Worm (Caenorhabditis elegans) whole organism, late embryonic: Measurements from ENCODE around the gene F35C5.1.
A peak's percentile ranks its signal among the peaks of the same experiment; 100 is the strongest.

ENCODE experiments used
- C08G9.2 ChIP-seq: sonication (generic microtip); optimal IDR thresholded peaks from 2 replicates; lab custom pipeline; 2016; ENCODE audit warnings: mild to moderate bottlenecking, missing genetic modification characterization, moderate library complexity, missing compliant biosample characterization
- C38D4.7 ChIP-seq: fragments of 200-800 bp; sonication (Bioruptor generic); optimal IDR thresholded peaks from 2 replicates; lab custom pipeline; 2018; ENCODE audit warnings: mild to moderate bottlenecking, missing genetic modification characterization, moderate library complexity, missing compliant biosample characterization
- Y22D7AL.16 ChIP-seq: sonication (generic microtip); optimal IDR thresholded peaks from 2 replicates; lab custom pipeline; 2016; ENCODE audit warnings: missing genetic modification characterization, missing compliant biosample characterization
- ceh-2 ChIP-seq: sonication (generic microtip); optimal IDR thresholded peaks from 2 replicates; lab custom pipeline; 2016; ENCODE audit warnings: missing genotype, missing genetic modification characterization, missing compliant biosample characterization
- ceh-24 ChIP-seq: sonication (generic microtip); optimal IDR thresholded peaks from 2 replicates; lab custom pipeline; 2016; ENCODE audit warnings: mild to moderate bottlenecking, missing genetic modification characterization, missing compliant biosample characterization
- ceh-30 ChIP-seq: fragments of 150-350 bp; optimal IDR thresholded peaks from 2 replicates; lab custom pipeline; 2014; ENCODE audit warnings: missing biosample characterization, missing genetic modification characterization
- ceh-31 ChIP-seq: sonication (generic microtip); optimal IDR thresholded peaks from 2 replicates; lab custom pipeline; 2016; ENCODE audit warnings: missing genetic modification characterization, missing compliant biosample characterization
- ceh-34 ChIP-seq: sonication (generic microtip); optimal IDR thresholded peaks from 2 replicates; lab custom pipeline; 2016; ENCODE audit warnings: mild to moderate bottlenecking, missing genetic modification characterization, missing compliant biosample characterization
- ceh-45 ChIP-seq: fragments of 200-800 bp; sonication (Bioruptor generic); IDR thresholded peaks from 2 replicates; pipeline ENCODE4 v1.3.6; 2022; ENCODE audit warnings: missing genetic modification reagents, missing genetic modification characterization, missing compliant biosample characterization
- ceh-6 ChIP-seq: fragments of 200-800 bp; sonication (Bioruptor generic); optimal IDR thresholded peaks from 2 replicates; lab custom pipeline; 2018; ENCODE audit warnings: mild to moderate bottlenecking, missing genetic modification characterization, missing compliant biosample characterization
- ceh-9 ChIP-seq: sonication (generic microtip); optimal IDR thresholded peaks from 2 replicates; lab custom pipeline; 2016; ENCODE audit warnings: mild to moderate bottlenecking, missing genetic modification characterization, inconsistent platforms, missing compliant biosample characterization
- che-1 ChIP-seq: sonication (generic microtip); optimal IDR thresholded peaks from 2 replicates; lab custom pipeline; 2016; ENCODE audit warnings: mild to moderate bottlenecking, missing genetic modification characterization, missing compliant biosample characterization
- ets-4 ChIP-seq: sonication (generic microtip); optimal IDR thresholded peaks from 2 replicates; lab custom pipeline; 2016; ENCODE audit warnings: missing genetic modification characterization, missing compliant biosample characterization
- fax-1 ChIP-seq: sonication (generic microtip); optimal IDR thresholded peaks from 2 replicates; lab custom pipeline; 2016; ENCODE audit warnings: missing genotype, missing genetic modification characterization, missing compliant biosample characterization
- fkh-6 ChIP-seq: sonication (generic microtip); optimal IDR thresholded peaks from 2 replicates; lab custom pipeline; 2016; ENCODE audit warnings: missing genetic modification characterization, missing compliant biosample characterization
- gmeb-2 ChIP-seq: sonication (generic microtip); optimal IDR thresholded peaks from 2 replicates; lab custom pipeline; 2016; ENCODE audit warnings: missing genetic modification characterization, inconsistent platforms, missing compliant biosample characterization
- hlh-13 ChIP-seq: fragments of 200-800 bp; sonication (Bioruptor generic); optimal IDR thresholded peaks from 2 replicates; lab custom pipeline; 2018; ENCODE audit warnings: mild to moderate bottlenecking, missing genetic modification characterization, missing compliant biosample characterization
- madf-2 ChIP-seq: sonication (generic microtip); optimal IDR thresholded peaks from 2 replicates; lab custom pipeline; 2017; ENCODE audit warnings: missing genetic modification characterization, missing compliant biosample characterization
- nfya-1 ChIP-seq: sonication (generic microtip); optimal IDR thresholded peaks from 2 replicates; lab custom pipeline; 2017; ENCODE audit warnings: missing genetic modification characterization, mild to moderate bottlenecking, missing compliant biosample characterization, antibody characterized with exemption, moderate library complexity
- nhr-232 ChIP-seq: sonication (generic microtip); optimal IDR thresholded peaks from 2 replicates; lab custom pipeline; 2016; ENCODE audit warnings: missing genetic modification characterization, missing compliant biosample characterization
- pag-3 ChIP-seq: sonication (generic microtip); optimal IDR thresholded peaks from 2 replicates; lab custom pipeline; 2016; ENCODE audit warnings: missing compliant biosample characterization, missing genetic modification characterization, borderline replicate concordance
- pat-9 ChIP-seq: fragments of 200-800 bp; sonication (Bioruptor generic); optimal IDR thresholded peaks from 2 replicates; lab custom pipeline; 2018; ENCODE audit warnings: mild to moderate bottlenecking, missing genetic modification characterization, moderate library complexity, missing compliant biosample characterization
- pha-2 ChIP-seq: sonication (generic microtip); optimal IDR thresholded peaks from 2 replicates; lab custom pipeline; 2017; ENCODE audit warnings: mild to moderate bottlenecking, missing genetic modification characterization, missing compliant biosample characterization
- pha-4 ChIP-seq: fragments of 150-350 bp; optimal IDR thresholded peaks from 2 replicates; lab custom pipeline; 2018; ENCODE audit warnings: missing biosample characterization, missing genetic modification reagents, missing genetic modification characterization
- pros-1 ChIP-seq: fragments of 150-350 bp; optimal IDR thresholded peaks from 2 replicates; lab custom pipeline; 2014; ENCODE audit warnings: missing biosample characterization, missing genetic modification reagents, missing genetic modification characterization
- ref-2 ChIP-seq: sonication (generic microtip); optimal IDR thresholded peaks from 2 replicates; lab custom pipeline; 2016; ENCODE audit warnings: missing genetic modification characterization, missing compliant biosample characterization
- rnt-1 ChIP-seq: sonication (generic microtip); optimal IDR thresholded peaks from 2 replicates; lab custom pipeline; 2016; ENCODE audit warnings: missing genetic modification characterization, missing compliant biosample characterization
- sox-2 ChIP-seq: fragments of 200-800 bp; sonication (Bioruptor generic); IDR thresholded peaks from 2 replicates; pipeline ENCODE4 v1.3.6; 2022; ENCODE audit warnings: missing genetic modification reagents, missing genetic modification characterization, missing compliant biosample characterization
- syd-9 ChIP-seq: sonication (generic microtip); optimal IDR thresholded peaks from 2 replicates; lab custom pipeline; 2016; ENCODE audit warnings: mild to moderate bottlenecking, missing genetic modification characterization, moderate library complexity, missing compliant biosample characterization
- tbx-2 ChIP-seq: sonication (generic microtip); optimal IDR thresholded peaks from 2 replicates; lab custom pipeline; 2016; ENCODE audit warnings: missing genetic modification characterization, missing compliant biosample characterization
- tbx-7 ChIP-seq: sonication (generic microtip); optimal IDR thresholded peaks from 2 replicates; lab custom pipeline; 2016; ENCODE audit warnings: missing genotype, missing genetic modification characterization, missing compliant biosample characterization
- unc-55 ChIP-seq: sonication (generic microtip); optimal IDR thresholded peaks from 2 replicates; lab custom pipeline; 2017; ENCODE audit warnings: missing biosample characterization, missing genetic modification reagents, missing genetic modification characterization
- zip-5 ChIP-seq: sonication (generic microtip); optimal IDR thresholded peaks from 2 replicates; lab custom pipeline; 2016; ENCODE audit warnings: missing genetic modification characterization, missing compliant biosample characterization

Gene F35C5.1

DNA sequence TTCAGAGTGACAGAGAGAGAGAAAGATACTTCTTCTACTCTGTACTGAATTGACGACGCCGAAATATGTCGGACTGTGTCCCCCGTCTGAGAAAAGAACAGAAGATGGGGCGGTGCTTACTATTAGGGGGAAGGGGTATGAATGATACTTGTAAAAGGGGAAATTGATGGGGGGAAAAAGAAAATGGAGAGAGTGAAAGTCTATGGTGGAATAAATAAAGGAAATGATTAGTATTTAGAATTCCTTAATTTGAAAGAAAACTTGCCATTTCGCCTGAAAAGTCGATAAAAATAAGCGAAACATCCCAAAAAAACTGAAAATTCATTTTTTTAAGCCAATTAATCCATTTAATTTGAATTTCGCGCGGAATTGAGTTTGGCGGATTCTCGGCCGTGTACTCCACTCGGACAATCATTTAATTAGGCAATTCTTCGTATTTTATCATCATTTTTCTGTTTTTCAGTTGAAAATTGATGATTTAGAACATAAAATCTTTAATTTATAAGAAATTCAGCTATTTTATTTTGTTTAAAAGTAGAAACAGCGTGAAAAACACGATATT lies 34.0 kb downstream of the F35C5.1 start, which contains the start of gene F35C5.12:
F35C5.12 (minus strand) TSS at position 51 of the 562 bp plus-strand sequence.
- TF ChIP-seq tbx-7 (tag; lab: Kevin White, UChicago), result peak; percentile 2
- no peak for TF ChIP-seq pha-4 (tag; lab: Kevin White, UChicago)
- TF ChIP-seq C08G9.2 (tag; lab: Kevin White, UChicago), result peak; percentile 44
- TF ChIP-seq ceh-31 (tag; lab: Kevin White, UChicago), result peak; percentile 34
- no peak for TF ChIP-seq unc-55

- no peak for TF ChIP-seq ceh-6 (GFP tag; lab: Kevin White, UChicago)
- no peak for TF ChIP-seq tbx-2 (tag; lab: Kevin White, UChicago)
- TF ChIP-seq pat-9 (tag; lab: Kevin White, UChicago), result no peak
- no peak for TF ChIP-seq rnt-1 (tag; lab: Kevin White, UChicago)
- TF ChIP-seq ets-4 (tag; lab: Kevin White, UChicago), result no peak
- no peak for TF ChIP-seq fkh-6 (tag; lab: Kevin White, UChicago)
- no peak for TF ChIP-seq ceh-9 (tag; lab: Kevin White, UChicago)
- no peak for TF ChIP-seq C38D4.7 (GFP tag; lab: Kevin White, UChicago)
- TF ChIP-seq ceh-24, result no peak
- TF ChIP-seq nfya-1, result no peak
- no peak for TF ChIP-seq C08G9.2 (tag; lab: Kevin White, UChicago)
- TF ChIP-seq fax-1 (tag; lab: Kevin White, UChicago), result no peak
- no peak for TF ChIP-seq zip-5 (tag; lab: Kevin White, UChicago)
- no peak for TF ChIP-seq sox-2 (GFP tag; lab: Robert Waterston, UW)
- no peak for TF ChIP-seq Y22D7AL.16
These were observed 38.5 kb downstream of the F35C5.1 start, which contains the start of the genes F58G1.2 and wago-4 for ce11 chrII:12918960-12919553. F58G1.2 (minus strand) TSS chrII:12919010. wago-4 (plus strand) TSS chrII:12919551.

ce11 chrII:12921478-12921877 lies 40.9 kb downstream of the F35C5.1 start:
- TF ChIP-seq C08G9.2 (tag; lab: Kevin White, UChicago), result no peak
- TF ChIP-seq pat-9 (tag; lab: Kevin White, UChicago), result no peak
- no peak for TF ChIP-seq ceh-30 (tag; lab: Kevin White, UChicago)
- no peak for TF ChIP-seq tbx-2 (tag; lab: Kevin White, UChicago)

ce11 chrII:12923225-12923624 lies 42.6 kb downstream of the F35C5.1 start:
- no peak for TF ChIP-seq pha-2 (tag; lab: Kevin White, UChicago)
- TF ChIP-seq ceh-2 (tag; lab: Kevin White, UChicago), result no peak
- no peak for TF ChIP-seq nfya-1
- TF ChIP-seq gmeb-2 (tag; lab: Kevin White, UChicago), result no peak
- no peak for TF ChIP-seq madf-2 (tag; lab: Kevin White, UChicago)
- no peak for TF ChIP-seq pag-3 (tag; lab: Kevin White, UChicago)
- TF ChIP-seq syd-9 (tag; lab: Kevin White, UChicago), result no peak
- TF ChIP-seq hlh-13 (GFP tag; lab: Kevin White, UChicago), result no peak
- TF ChIP-seq ceh-45 (GFP tag; lab: Robert Waterston, UW), result no peak

DNA sequence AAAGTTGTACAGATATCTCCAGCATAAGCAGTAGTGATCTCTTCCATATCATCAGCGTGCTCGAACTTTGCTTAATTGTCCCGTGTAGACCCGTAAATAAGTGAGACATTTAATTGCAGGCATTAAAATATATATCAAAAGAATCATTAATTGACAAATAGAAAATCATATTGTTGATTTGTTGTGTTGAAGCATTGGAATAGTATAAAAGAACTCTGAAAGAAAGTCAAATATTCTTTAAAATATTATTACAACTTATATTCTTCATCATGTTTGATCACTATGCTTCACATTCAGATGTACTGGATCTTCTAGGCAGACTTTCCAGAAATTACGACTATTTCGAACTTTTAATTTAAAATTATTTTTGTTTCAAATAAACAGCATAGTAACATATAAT lies 44.9 kb downstream of the F35C5.1 start, which contains the start of gene F58G1.8:
F58G1.8 (minus strand) TSS at position 101 of the 400 bp plus-strand sequence.
- TF ChIP-seq ref-2 (tag; lab: Kevin White, UChicago) (no peak), C38D4.7 (GFP tag; lab: Kevin White, UChicago) (no peak), ceh-6 (GFP tag; lab: Kevin White, UChicago) (no peak), pag-3 (tag; lab: Kevin White, UChicago) (no peak), che-1 (tag; lab: Kevin White, UChicago) (no peak), nfya-1 (no peak), ets-4 (tag; lab: Kevin White, UChicago) (no peak), nhr-232 (tag; lab: Kevin White, UChicago) (no peak), pros-1 (no peak), ceh-34 (no peak), unc-55 (no peak)
